Fruit fly (Drosophila melanogaster) whole organism, embryonic: ENCODE results near the gene CG10477.

Source experiments
- Ada2b ChIP-seq: fragments of 200-800 bp; sonication (Bioruptor generic); IDR thresholded peaks from 2 replicates; pipeline ENCODE4 v1.3.6; 2022; ENCODE audit warnings: missing biosample characterization, missing genetic modification characterization
- B-H1 ChIP-seq: fragments of 200-800 bp; sonication (Bioruptor generic); IDR thresholded peaks from 3 replicates; pipeline ENCODE4 v1.3.6; 2022; ENCODE audit warnings: missing biosample characterization, missing genetic modification characterization
- BEAF-32 ChIP-seq: fragments of 200-800 bp; sonication (Bioruptor generic); optimal IDR thresholded peaks from 3 replicates; lab custom pipeline; 2017; ENCODE audit warnings: missing biosample characterization, missing genetic modification characterization, mild to moderate bottlenecking, moderate library complexity, missing genetic modification reagents
- CG11085 ChIP-seq: fragments of 200-800 bp; sonication (Bioruptor generic); IDR thresholded peaks from 2 replicates; pipeline ENCODE4 v1.3.6; 2022; ENCODE audit warnings: missing biosample characterization, missing genetic modification characterization
- CG13424 ChIP-seq: fragments of 200-800 bp; sonication (Bioruptor generic); optimal IDR thresholded peaks from 2 replicates; lab custom pipeline; 2019; ENCODE audit warnings: missing biosample characterization, mild to moderate bottlenecking, missing genetic modification characterization, moderate library complexity
- CG15073 ChIP-seq: fragments of 200-800 bp; sonication (Bioruptor generic); optimal IDR thresholded peaks from 2 replicates; lab custom pipeline; 2016; ENCODE audit warnings: missing biosample characterization, missing genetic modification characterization
- CG18764 ChIP-seq: fragments of 200-800 bp; sonication (Bioruptor generic); optimal IDR thresholded peaks from 3 replicates; lab custom pipeline; 2016; ENCODE audit warnings: missing biosample characterization, missing genetic modification characterization
- CG2129 ChIP-seq: fragments of 200-800 bp; sonication (Bioruptor generic); IDR thresholded peaks from 2 replicates; pipeline ENCODE4 v1.3.6; 2022; ENCODE audit warnings: missing biosample characterization, missing genetic modification characterization; ENCODE audit not compliant: partially characterized antibody
- CG32772 ChIP-seq: fragments of 200-800 bp; sonication (Bioruptor generic); IDR thresholded peaks from 2 replicates; pipeline ENCODE4 v1.3.6; 2022; ENCODE audit warnings: missing biosample characterization, missing genetic modification characterization
- CG3407 ChIP-seq: fragments of 200-800 bp; sonication (Bioruptor generic); optimal IDR thresholded peaks from 2 replicates; lab custom pipeline; 2018; ENCODE audit warnings: missing biosample characterization, mild to moderate bottlenecking, missing genetic modification characterization
- CG34376 ChIP-seq: fragments of 200-800 bp; sonication (Bioruptor generic); optimal IDR thresholded peaks from 2 replicates; lab custom pipeline; 2018; ENCODE audit warnings: missing biosample characterization, mild to moderate bottlenecking, missing genetic modification characterization
- CG3726 ChIP-seq: fragments of 200-800 bp; sonication (Bioruptor generic); IDR thresholded peaks from 3 replicates; pipeline ENCODE4, ENCODE4 v1.3.6; 2022; ENCODE audit warnings: missing biosample characterization, missing genetic modification characterization
- CG3847 ChIP-seq: fragments of 200-800 bp; sonication (Bioruptor generic); IDR thresholded peaks from 2 replicates; pipeline ENCODE4 v1.3.6; 2022; ENCODE audit warnings: missing biosample characterization, missing genetic modification characterization
- CG4617 ChIP-seq: fragments of 200-800 bp; sonication (Bioruptor generic); optimal IDR thresholded peaks from 3 replicates; lab custom pipeline; 2016; ENCODE audit warnings: missing biosample characterization, missing genetic modification characterization, borderline replicate concordance
- CG5953 ChIP-seq: fragments of 200-800 bp; sonication (Bioruptor generic); IDR thresholded peaks from 2 replicates; pipeline ENCODE4 v1.3.6; 2022; ENCODE audit warnings: missing biosample characterization, missing genetic modification characterization
- CG6272 ChIP-seq: fragments of 200-800 bp; sonication (Bioruptor generic); IDR thresholded peaks from 2 replicates; pipeline ENCODE4 v1.3.6; 2022; ENCODE audit warnings: missing biosample characterization, missing genetic modification characterization
- CG6689 ChIP-seq: fragments of 200-800 bp; sonication (Bioruptor generic); IDR thresholded peaks from 2 replicates; pipeline ENCODE4 v1.3.6; 2022; ENCODE audit warnings: missing biosample characterization, missing genetic modification characterization
- CG7987 ChIP-seq: fragments of 200-800 bp; sonication (Bioruptor generic); optimal IDR thresholded peaks from 2 replicates; lab custom pipeline; 2018; ENCODE audit warnings: missing biosample characterization, mild to moderate bottlenecking, missing genetic modification characterization, moderate library complexity
- CG8359 ChIP-seq: fragments of 200-800 bp; sonication (Bioruptor generic); optimal IDR thresholded peaks from 2 replicates; lab custom pipeline; 2017; ENCODE audit warnings: missing biosample characterization, mild to moderate bottlenecking, missing genetic modification characterization, borderline replicate concordance
- Dip2 ChIP-seq: fragments of 200-800 bp; sonication (Bioruptor generic); IDR thresholded peaks from 2 replicates; pipeline ENCODE4 v1.3.6; 2022; ENCODE audit warnings: missing biosample characterization, missing genetic modification characterization
- Dref ChIP-seq: fragments of 200-800 bp; sonication (Bioruptor generic); IDR thresholded peaks from 2 replicates; pipeline ENCODE4 v1.3.6; 2022; ENCODE audit warnings: missing biosample characterization, missing genetic modification characterization
- E2f1 ChIP-seq: fragments of 200-800 bp; sonication (Bioruptor generic); IDR thresholded peaks from 2 replicates; pipeline ENCODE4 v1.3.6; 2022; ENCODE audit warnings: missing biosample characterization, missing genetic modification characterization
- ERR ChIP-seq: fragments of 200-800 bp; sonication (Bioruptor generic); optimal IDR thresholded peaks from 2 replicates; lab custom pipeline; 2016; ENCODE audit warnings: missing biosample characterization, missing genetic modification characterization
- HmgD ChIP-seq: fragments of 200-800 bp; sonication (Bioruptor generic); optimal IDR thresholded peaks from 3 replicates; lab custom pipeline; 2016; ENCODE audit warnings: missing biosample characterization, missing genetic modification characterization
- Lim3 ChIP-seq: fragments of 200-800 bp; sonication (Bioruptor generic); IDR thresholded peaks from 2 replicates; pipeline ENCODE4 v1.3.6; 2022; ENCODE audit warnings: missing biosample characterization, missing genetic modification characterization
- NfI ChIP-seq: fragments of 200-800 bp; sonication (Bioruptor generic); optimal IDR thresholded peaks from 3 replicates; lab custom pipeline; 2018; ENCODE audit warnings: missing biosample characterization, mild to moderate bottlenecking, missing genetic modification characterization, moderate library complexity
- PHDP ChIP-seq: fragments of 200-800 bp; sonication (Bioruptor generic); optimal IDR thresholded peaks from 3 replicates; lab custom pipeline; 2018; ENCODE audit warnings: missing biosample characterization, mild to moderate bottlenecking, missing genetic modification characterization, moderate library complexity
- Six4 ChIP-seq: fragments of 200-800 bp; sonication (Bioruptor generic); optimal IDR thresholded peaks from 2 replicates; lab custom pipeline; 2016; ENCODE audit warnings: missing biosample characterization, missing genetic modification characterization
- Tbp ChIP-seq: fragments of >200 bp; optimal IDR thresholded peaks from 2 replicates; lab custom pipeline; 2018; ENCODE audit warnings: missing biosample characterization, missing genetic modification characterization
- Xrp1 ChIP-seq: fragments of 200-800 bp; sonication (Bioruptor generic); IDR thresholded peaks from 2 replicates; pipeline ENCODE4 v1.3.6; 2022; ENCODE audit warnings: missing biosample characterization, missing genetic modification characterization
- aop ChIP-seq: fragments of 200-800 bp; sonication (Bioruptor generic); IDR thresholded peaks from 2 replicates; pipeline ENCODE4 v1.3.6; 2022; ENCODE audit warnings: missing biosample characterization, missing genetic modification characterization
- ash1 ChIP-seq: fragments of 200-800 bp; sonication (Bioruptor generic); optimal IDR thresholded peaks from 2 replicates; lab custom pipeline; 2018; ENCODE audit warnings: missing biosample characterization, mild to moderate bottlenecking, missing genetic modification characterization
- bcd ChIP-seq: fragments of 200-800 bp; sonication (Bioruptor generic); optimal IDR thresholded peaks from 2 replicates; lab custom pipeline; 2017; ENCODE audit warnings: missing biosample characterization, mild to moderate bottlenecking, missing genetic modification characterization
- corto ChIP-seq: fragments of 200-800 bp; sonication (Bioruptor generic); optimal IDR thresholded peaks from 2 replicates; lab custom pipeline; 2016; ENCODE audit warnings: missing biosample characterization, mild to moderate bottlenecking, missing genetic modification characterization, moderate library complexity
- dm ChIP-seq: fragments of 200-800 bp; sonication (Bioruptor generic); optimal IDR thresholded peaks from 3 replicates; lab custom pipeline; 2016; ENCODE audit warnings: missing biosample characterization, missing genetic modification characterization
- gce ChIP-seq: fragments of 200-800 bp; sonication (Bioruptor generic); IDR thresholded peaks from 3 replicates; pipeline ENCODE4 v1.3.6; 2022; ENCODE audit warnings: missing biosample characterization, missing genetic modification characterization
- gcm2 ChIP-seq: fragments of 200-800 bp; sonication (Bioruptor generic); optimal IDR thresholded peaks from 2 replicates; lab custom pipeline; 2016; ENCODE audit warnings: missing biosample characterization, missing genetic modification characterization
- h ChIP-seq: fragments of >200 bp; optimal IDR thresholded peaks from 2 replicates; lab custom pipeline; 2017
- jigr1 ChIP-seq: fragments of 200-800 bp; sonication (Bioruptor generic); IDR thresholded peaks from 3 replicates; pipeline ENCODE4 v1.3.6; 2022; ENCODE audit warnings: missing biosample characterization, missing genetic modification characterization
- maf-S ChIP-seq: fragments of 200-800 bp; sonication (Bioruptor generic); optimal IDR thresholded peaks from 2 replicates; lab custom pipeline; 2016; ENCODE audit warnings: missing biosample characterization, missing genetic modification characterization
- mam ChIP-seq: fragments of 200-800 bp; sonication (Bioruptor generic); optimal IDR thresholded peaks from 3 replicates; lab custom pipeline; 2016; ENCODE audit warnings: missing biosample characterization, missing genetic modification characterization
- pb ChIP-seq: fragments of 200-800 bp; sonication (Bioruptor generic); optimal IDR thresholded peaks from 3 replicates; lab custom pipeline; 2016; ENCODE audit warnings: missing biosample characterization, missing genetic modification characterization
- pum ChIP-seq: fragments of 200-800 bp; sonication (Bioruptor generic); optimal IDR thresholded peaks from 2 replicates; lab custom pipeline; 2016; ENCODE audit warnings: missing biosample characterization, missing genetic modification characterization
- ro ChIP-seq: fragments of 200-800 bp; sonication (Bioruptor generic); IDR thresholded peaks from 2 replicates; pipeline ENCODE4 v1.3.6; 2022; ENCODE audit warnings: missing biosample characterization, missing genetic modification characterization
- run ChIP-seq: fragments of 200-800 bp; sonication (Bioruptor generic); optimal IDR thresholded peaks from 3 replicates; lab custom pipeline; 2018; ENCODE audit warnings: missing biosample characterization, mild to moderate bottlenecking, missing genetic modification characterization
- schlank ChIP-seq: fragments of 200-800 bp; sonication (Bioruptor generic); optimal IDR thresholded peaks from 2 replicates; lab custom pipeline; 2018; ENCODE audit warnings: missing biosample characterization, mild to moderate bottlenecking, missing genetic modification characterization
- sens-2 ChIP-seq: fragments of 200-800 bp; sonication (Bioruptor generic); IDR thresholded peaks from 2 replicates; pipeline ENCODE4 v1.3.6; 2022; ENCODE audit warnings: missing biosample characterization, missing genetic modification characterization
- seq ChIP-seq: fragments of 200-800 bp; sonication (Bioruptor generic); IDR thresholded peaks from 2 replicates; pipeline ENCODE4 v1.3.6; 2022; ENCODE audit warnings: missing biosample characterization, missing genetic modification characterization
- so ChIP-seq: fragments of 200-800 bp; sonication (Bioruptor generic); IDR thresholded peaks from 3 replicates; pipeline ENCODE4 v1.3.6; 2022; ENCODE audit warnings: missing biosample characterization, missing genetic modification characterization
- trem ChIP-seq: fragments of 200-800 bp; optimal IDR thresholded peaks from 3 replicates; lab custom pipeline; 2019; ENCODE audit warnings: missing biosample characterization, mild to moderate bottlenecking, missing genetic modification characterization, moderate library complexity
- wek ChIP-seq: fragments of 200-800 bp; sonication (Bioruptor generic); optimal IDR thresholded peaks from 3 replicates; lab custom pipeline; 2018; ENCODE audit warnings: missing biosample characterization, mild to moderate bottlenecking, missing genetic modification characterization, moderate library complexity
- zen ChIP-seq: fragments of 200-800 bp; sonication (Bioruptor generic); optimal IDR thresholded peaks from 3 replicates; lab custom pipeline; 2018; ENCODE audit warnings: missing biosample characterization, mild to moderate bottlenecking, missing genetic modification characterization, moderate library complexity

CG10477 gene

dm6 chr3L:6074975-6075692, 40.7 kb upstream of the CG10477 start, which contains the start of the genes CG13295 and CG6610 (continued):
- TF ChIP-seq maf-S (GFP tag; lab: Kevin White, UChicago): no peak
- TF ChIP-seq gcm2 (GFP tag; lab: Kevin White, UChicago): peak; percentile 24
- no peak for TF ChIP-seq CG3726
- TF ChIP-seq CG34376 (GFP tag; lab: Kevin White, UChicago): peak; percentile 69
- no peak for TF ChIP-seq CG7987 (GFP tag; lab: Kevin White, UChicago)
- TF ChIP-seq BEAF-32 (GFP tag; lab: Kevin White, UChicago): peak; percentile 38
- peak; percentile 70 for TF ChIP-seq Xrp1 (GFP tag; lab: Robert Waterston, UW)
- no peak for TF ChIP-seq run (tag; lab: Kevin White, UChicago)
- TF ChIP-seq Six4 (GFP tag; lab: Kevin White, UChicago): no peak
- no peak for TF ChIP-seq CG5953 (GFP tag; lab: Robert Waterston, UW)
- peak; percentile 40 for TF ChIP-seq pum (GFP tag; lab: Kevin White, UChicago)
- 0 out of 2 replicates have a peak, but pooled peaks have one; percentile 28 for TF ChIP-seq CG32772 (GFP tag; lab: Robert Waterston, UW)
- TF ChIP-seq NfI (GFP tag; lab: Kevin White, UChicago): peak; percentile 61
- TF ChIP-seq CG4617 (GFP tag; lab: Kevin White, UChicago): peak; percentile 20
- TF ChIP-seq ro (GFP tag; lab: Robert Waterston, UW): no peak
- no peak for TF ChIP-seq HmgD (GFP tag; lab: Kevin White, UChicago)
- peak; percentile 52 for TF ChIP-seq PHDP (tag; lab: Kevin White, UChicago)
- no peak for TF ChIP-seq aop (GFP tag; lab: Robert Waterston, UW)
- TF ChIP-seq ERR (GFP tag; lab: Kevin White, UChicago): no peak
- no peak for TF ChIP-seq wek (GFP tag; lab: Kevin White, UChicago)
- no peak; the same call in none of the 2 replicates for TF ChIP-seq CG6689 (GFP tag; lab: Robert Waterston, UW)
- TF ChIP-seq CG6272 (GFP tag; lab: Robert Waterston, UW): peak; percentile 43; the same call in 1 of the 2 replicates
- no peak for TF ChIP-seq so
- no peak for TF ChIP-seq sens-2 (GFP tag; lab: Robert Waterston, UW)
- no peak; the same call in 2 of the 3 replicates for TF ChIP-seq B-H1 (GFP tag; lab: Robert Waterston, UW)
- peak; percentile 42 for TF ChIP-seq dm
- TF ChIP-seq gce (GFP tag; lab: Robert Waterston, UW): no peak
- no peak for TF ChIP-seq CG18764 (GFP tag; lab: Kevin White, UChicago)
- TF ChIP-seq CG2129: no peak
- no peak for TF ChIP-seq Dip2
- TF ChIP-seq CG13424: peak; percentile 73
- TF ChIP-seq mam (GFP tag; lab: Kevin White, UChicago): peak; percentile 67
- TF ChIP-seq zen (tag; lab: Kevin White, UChicago): peak; percentile 59
- TF ChIP-seq CG11085 (GFP tag; lab: Robert Waterston, UW): peak; percentile 60
- no peak for TF ChIP-seq corto (GFP tag; lab: Kevin White, UChicago)
- no peak for TF ChIP-seq CG8359 (GFP tag; lab: Kevin White, UChicago)
- TF ChIP-seq ash1 (GFP tag; lab: Kevin White, UChicago): no peak
- no peak for TF ChIP-seq seq (GFP tag; lab: Robert Waterston, UW)
- TF ChIP-seq Lim3 (GFP tag; lab: Robert Waterston, UW): no peak
- peak; percentile 58 for TF ChIP-seq trem
- no peak for TF ChIP-seq jigr1 (GFP tag; lab: Robert Waterston, UW)
- no peak for TF ChIP-seq schlank (tag; lab: Kevin White, UChicago)
- peak; percentile 58 for TF ChIP-seq bcd (GFP tag; lab: Kevin White, UChicago)
- TF ChIP-seq Tbp: no peak
- TF ChIP-seq pb (GFP tag; lab: Kevin White, UChicago): no peak
- no peak for TF ChIP-seq CG15073 (GFP tag; lab: Kevin White, UChicago)
- peak; percentile 71 for TF ChIP-seq CG3847 (GFP tag; lab: Robert Waterston, UW)
- no peak for TF ChIP-seq Dref (GFP tag; lab: Robert Waterston, UW)
- TF ChIP-seq E2f1: no peak
- TF ChIP-seq h: no peak
- TF ChIP-seq CG3407 (GFP tag; lab: Kevin White, UChicago): no peak
- no peak for TF ChIP-seq Ada2b (GFP tag; lab: Robert Waterston, UW)
